Worm (Caenorhabditis elegans) whole organism, late embryonic: ENCODE measurements around the gene ttr-34.

Experiments used
- C08G9.2 ChIP-seq: sonication (generic microtip); optimal IDR thresholded peaks from 2 replicates; lab custom pipeline; 2016; ENCODE audit warnings: mild to moderate bottlenecking, missing genetic modification characterization, moderate library complexity, missing compliant biosample characterization
- F13H6.1 ChIP-seq: sonication (generic microtip); optimal IDR thresholded peaks from 2 replicates; lab custom pipeline; 2016; ENCODE audit warnings: missing genetic modification characterization, missing compliant biosample characterization
- K02D7.2 ChIP-seq: sonication (generic microtip); optimal IDR thresholded peaks from 2 replicates; lab custom pipeline; 2017; ENCODE audit warnings: mild to moderate bottlenecking, missing genetic modification characterization, missing compliant biosample characterization
- T23F11.4 ChIP-seq: fragments of 200-800 bp; sonication (Bioruptor generic); optimal IDR thresholded peaks from 2 replicates; lab custom pipeline; 2018; ENCODE audit warnings: mild to moderate bottlenecking, missing genetic modification characterization, missing compliant biosample characterization
- Y22D7AL.16 ChIP-seq: sonication (generic microtip); optimal IDR thresholded peaks from 2 replicates; lab custom pipeline; 2016; ENCODE audit warnings: missing genetic modification characterization, missing compliant biosample characterization
- ahr-1 ChIP-seq: sonication (generic microtip); optimal IDR thresholded peaks from 2 replicates; lab custom pipeline; 2016; ENCODE audit warnings: missing genetic modification characterization, missing compliant biosample characterization
- ama-1 ChIP-seq: fragments of 150-350 bp; optimal IDR thresholded peaks from 2 replicates; lab custom pipeline; 2014
- ceh-18 ChIP-seq: sonication (generic microtip); optimal IDR thresholded peaks from 2 replicates; lab custom pipeline; 2016; ENCODE audit warnings: missing genetic modification characterization, missing compliant biosample characterization
- ceh-19 ChIP-seq: fragments of 200-800 bp; sonication (Bioruptor generic); optimal IDR thresholded peaks from 2 replicates; lab custom pipeline; 2018; ENCODE audit warnings: mild to moderate bottlenecking, missing genetic modification characterization, missing compliant biosample characterization
- ceh-2 ChIP-seq: sonication (generic microtip); optimal IDR thresholded peaks from 2 replicates; lab custom pipeline; 2016; ENCODE audit warnings: missing genotype, missing genetic modification characterization, missing compliant biosample characterization
- ceh-22 ChIP-seq: sonication (generic microtip); optimal IDR thresholded peaks from 2 replicates; lab custom pipeline; 2017; ENCODE audit warnings: missing biosample characterization, missing genetic modification characterization
- ceh-24 ChIP-seq: sonication (generic microtip); optimal IDR thresholded peaks from 2 replicates; lab custom pipeline; 2016; ENCODE audit warnings: mild to moderate bottlenecking, missing genetic modification characterization, missing compliant biosample characterization
- ceh-31 ChIP-seq: sonication (generic microtip); optimal IDR thresholded peaks from 2 replicates; lab custom pipeline; 2016; ENCODE audit warnings: missing genetic modification characterization, missing compliant biosample characterization
- ceh-9 ChIP-seq: sonication (generic microtip); optimal IDR thresholded peaks from 2 replicates; lab custom pipeline; 2016; ENCODE audit warnings: mild to moderate bottlenecking, missing genetic modification characterization, inconsistent platforms, missing compliant biosample characterization
- dmd-4 ChIP-seq: sonication (generic microtip); optimal IDR thresholded peaks from 2 replicates; lab custom pipeline; 2016; ENCODE audit warnings: borderline replicate concordance, missing genetic modification characterization, missing compliant biosample characterization
- ets-4 ChIP-seq: sonication (generic microtip); optimal IDR thresholded peaks from 2 replicates; lab custom pipeline; 2016; ENCODE audit warnings: missing genetic modification characterization, missing compliant biosample characterization
- fkh-10 ChIP-seq: fragments of 150-350 bp; optimal IDR thresholded peaks from 2 replicates; lab custom pipeline; 2014; ENCODE audit warnings: missing biosample characterization, missing genetic modification reagents, missing genetic modification characterization
- gmeb-2 ChIP-seq: sonication (generic microtip); optimal IDR thresholded peaks from 2 replicates; lab custom pipeline; 2016; ENCODE audit warnings: missing genetic modification characterization, inconsistent platforms, missing compliant biosample characterization
- hlh-13 ChIP-seq: fragments of 200-800 bp; sonication (Bioruptor generic); optimal IDR thresholded peaks from 2 replicates; lab custom pipeline; 2018; ENCODE audit warnings: mild to moderate bottlenecking, missing genetic modification characterization, missing compliant biosample characterization
- hlh-15 ChIP-seq: sonication (generic microtip); optimal IDR thresholded peaks from 2 replicates; lab custom pipeline; 2016; ENCODE audit warnings: missing genetic modification characterization, missing compliant biosample characterization
- hlh-8 ChIP-seq: sonication (generic microtip); optimal IDR thresholded peaks from 2 replicates; lab custom pipeline; 2016; ENCODE audit warnings: missing genotype, missing genetic modification characterization, missing compliant biosample characterization
- lim-6 ChIP-seq: sonication (generic microtip); optimal IDR thresholded peaks from 2 replicates; lab custom pipeline; 2016; ENCODE audit warnings: missing genetic modification characterization, missing compliant biosample characterization
- lin-11 ChIP-seq: fragments of 200-800 bp; sonication (Bioruptor generic); optimal IDR thresholded peaks from 2 replicates; lab custom pipeline; 2018; ENCODE audit warnings: mild to moderate bottlenecking, missing genetic modification characterization, missing compliant biosample characterization
- madf-2 ChIP-seq: sonication (generic microtip); optimal IDR thresholded peaks from 2 replicates; lab custom pipeline; 2017; ENCODE audit warnings: missing genetic modification characterization, missing compliant biosample characterization
- mec-3 ChIP-seq: sonication (generic microtip); optimal IDR thresholded peaks from 2 replicates; lab custom pipeline; 2016; ENCODE audit warnings: borderline replicate concordance, missing genetic modification characterization, missing compliant biosample characterization
- nhr-11 ChIP-seq: fragments of 150-350 bp; optimal IDR thresholded peaks from 2 replicates; lab custom pipeline; 2014; ENCODE audit warnings: missing biosample characterization, missing genetic modification characterization
- npax-4 ChIP-seq: sonication (generic microtip); optimal IDR thresholded peaks from 2 replicates; lab custom pipeline; 2016; ENCODE audit warnings: missing genetic modification characterization, missing compliant biosample characterization
- odd-2 ChIP-seq: sonication (generic microtip); optimal IDR thresholded peaks from 2 replicates; lab custom pipeline; 2017; ENCODE audit warnings: antibody characterized with exemption, mild to moderate bottlenecking, missing genetic modification characterization, missing compliant biosample characterization
- pag-3 ChIP-seq: sonication (generic microtip); optimal IDR thresholded peaks from 2 replicates; lab custom pipeline; 2016; ENCODE audit warnings: missing compliant biosample characterization, missing genetic modification characterization, borderline replicate concordance
- pat-9 ChIP-seq: fragments of 200-800 bp; sonication (Bioruptor generic); optimal IDR thresholded peaks from 2 replicates; lab custom pipeline; 2018; ENCODE audit warnings: mild to moderate bottlenecking, missing genetic modification characterization, moderate library complexity, missing compliant biosample characterization
- pax-1 ChIP-seq: fragments of 150-350 bp; optimal IDR thresholded peaks from 2 replicates; lab custom pipeline; 2014; ENCODE audit warnings: missing biosample characterization, missing genetic modification characterization
- pqm-1 ChIP-seq: sonication (generic microtip); optimal IDR thresholded peaks from 2 replicates; lab custom pipeline; 2016; ENCODE audit warnings: missing genetic modification characterization, missing compliant biosample characterization
- pros-1 ChIP-seq: fragments of 150-350 bp; optimal IDR thresholded peaks from 2 replicates; lab custom pipeline; 2014; ENCODE audit warnings: missing biosample characterization, missing genetic modification reagents, missing genetic modification characterization
- rnt-1 ChIP-seq: sonication (generic microtip); optimal IDR thresholded peaks from 2 replicates; lab custom pipeline; 2016; ENCODE audit warnings: missing genetic modification characterization, missing compliant biosample characterization
- sox-2 ChIP-seq: fragments of 200-800 bp; sonication (Bioruptor generic); IDR thresholded peaks from 2 replicates; pipeline ENCODE4 v1.3.6; 2022; ENCODE audit warnings: missing genetic modification reagents, missing genetic modification characterization, missing compliant biosample characterization
- syd-9 ChIP-seq: sonication (generic microtip); optimal IDR thresholded peaks from 2 replicates; lab custom pipeline; 2016; ENCODE audit warnings: mild to moderate bottlenecking, missing genetic modification characterization, moderate library complexity, missing compliant biosample characterization
- tbx-2 ChIP-seq: sonication (generic microtip); optimal IDR thresholded peaks from 2 replicates; lab custom pipeline; 2016; ENCODE audit warnings: missing genetic modification characterization, missing compliant biosample characterization
- ttx-3 ChIP-seq: sonication (generic microtip); optimal IDR thresholded peaks from 2 replicates; lab custom pipeline; 2016; ENCODE audit warnings: missing genetic modification reagents, missing genetic modification characterization, missing compliant biosample characterization
- unc-42 ChIP-seq: sonication (generic microtip); optimal IDR thresholded peaks from 2 replicates; lab custom pipeline; 2016; ENCODE audit warnings: missing genotype, missing genetic modification characterization, missing compliant biosample characterization
- unc-55 ChIP-seq: sonication (generic microtip); optimal IDR thresholded peaks from 2 replicates; lab custom pipeline; 2017; ENCODE audit warnings: missing biosample characterization, missing genetic modification reagents, missing genetic modification characterization
- unc-86 ChIP-seq: sonication (generic microtip); optimal IDR thresholded peaks from 2 replicates; lab custom pipeline; 2016; ENCODE audit warnings: missing genetic modification characterization, missing compliant biosample characterization
- zip-5 ChIP-seq: sonication (generic microtip); optimal IDR thresholded peaks from 2 replicates; lab custom pipeline; 2016; ENCODE audit warnings: missing genetic modification characterization, missing compliant biosample characterization
- ztf-16 ChIP-seq: sonication (generic microtip); optimal IDR thresholded peaks from 2 replicates; lab custom pipeline; 2017; ENCODE audit warnings: missing genetic modification characterization, missing compliant biosample characterization

The ttr-34 gene

ce11 chrX:13121104-13121503, 18.5 kb upstream of the ttr-34 start (continued):
- TF ChIP-seq madf-2 (peak; percentile 69), syd-9 (tag; lab: Kevin White, UChicago) (peak; percentile 75), zip-5 (peak; percentile 52), gmeb-2 (peak; percentile 92), ama-1 (lab: Kevin White, UChicago) (no peak), tbx-2 (peak; percentile 93), hlh-8 (tag; lab: Kevin White, UChicago) (peak; percentile 26), nhr-11 (tag; lab: Kevin White, UChicago) (no peak), hlh-15 (peak; percentile 40), ets-4 (tag; lab: Kevin White, UChicago) (peak; percentile 80), dmd-4 (tag; lab: Kevin White, UChicago) (peak; percentile 92), lin-11 (peak; percentile 92), pag-3 (no peak), ceh-31 (tag; lab: Kevin White, UChicago) (peak; percentile 86), ceh-18 (peak; percentile 61), Y22D7AL.16 (peak; percentile 87), F13H6.1 (tag; lab: Kevin White, UChicago) (peak; percentile 84)

ce11 chrX:13122191-13122590, 17.4 kb upstream of the ttr-34 start, which contains the start of gene snx-17:
Gene snx-17 (minus strand): TSS chrX:13122291.
- no peak for TF ChIP-seq rnt-1 (tag; lab: Kevin White, UChicago)
- no peak for TF ChIP-seq ceh-9 (tag; lab: Kevin White, UChicago)
- no peak for TF ChIP-seq F13H6.1 (tag; lab: Kevin White, UChicago)

ce11 chrX:13126420-13126819, 13.2 kb upstream of the ttr-34 start, which contains the start of gene F17H10.4:
Gene F17H10.4 (minus strand): TSS chrX:13126520.
- TF ChIP-seq pat-9: no peak

ce11 chrX:13129949-13130348, 9.6 kb upstream of the ttr-34 start, which contains the start of gene spin-3:
Gene spin-3 (plus strand): TSS chrX:13130249.
- TF ChIP-seq fkh-10 (no peak), pqm-1 (tag; lab: Kevin White, UChicago) (no peak), T23F11.4 (GFP tag; lab: Kevin White, UChicago) (no peak), odd-2 (tag; lab: Kevin White, UChicago) (no peak), npax-4 (tag; lab: Kevin White, UChicago) (no peak), mec-3 (tag; lab: Kevin White, UChicago) (no peak), sox-2 (no peak), ets-4 (tag; lab: Kevin White, UChicago) (no peak), unc-42 (tag; lab: Kevin White, UChicago) (no peak), gmeb-2 (no peak), hlh-13 (GFP tag; lab: Kevin White, UChicago) (no peak), ttx-3 (no peak), C08G9.2 (tag; lab: Kevin White, UChicago) (no peak)
- TF ChIP-seq, all 69 proteins: peak for 0

ce11 chrX:13134807-13135206, 4.8 kb upstream of the ttr-34 start, which contains the start of gene F09A5.2:
Gene F09A5.2 (plus strand): TSS chrX:13135107.
- TF ChIP-seq ceh-22 (tag; lab: Kevin White, UChicago) (no peak), unc-86 (tag; lab: Kevin White, UChicago) (no peak), K02D7.2 (tag; lab: Kevin White, UChicago) (no peak), ceh-9 (tag; lab: Kevin White, UChicago) (no peak), lim-6 (no peak), unc-55 (no peak), mec-3 (tag; lab: Kevin White, UChicago) (no peak), pag-3 (no peak), T23F11.4 (GFP tag; lab: Kevin White, UChicago) (no peak), F13H6.1 (tag; lab: Kevin White, UChicago) (no peak), ceh-19 (GFP tag; lab: Kevin White, UChicago) (no peak), ceh-24 (tag; lab: Kevin White, UChicago) (no peak), pros-1 (no peak), ceh-2 (tag; lab: Kevin White, UChicago) (no peak), ztf-16 (tag; lab: Kevin White, UChicago) (no peak), zip-5 (no peak), ahr-1 (no peak), lin-11 (no peak), dmd-4 (tag; lab: Kevin White, UChicago) (no peak), pax-1 (tag; lab: Kevin White, UChicago) (no peak)
